Worm (Caenorhabditis elegans) whole organism, L2 larva: ENCODE measurements around the gene tph-1.

ENCODE experiments used
- blmp-1 ChIP-seq: sonication (generic microtip); optimal IDR thresholded peaks from 2 replicates; lab custom pipeline; 2017; ENCODE audit warnings: missing genetic modification characterization, mild to moderate bottlenecking, missing compliant biosample characterization, antibody characterized with exemption, moderate library complexity; ENCODE audit not compliant: insufficient read depth
- fos-1 ChIP-seq: fragments of 150-350 bp; optimal IDR thresholded peaks from 2 replicates; lab custom pipeline; 2014; ENCODE audit warnings: missing biosample characterization, missing genetic modification characterization
- nhr-11 ChIP-seq: fragments of 150-350 bp; optimal IDR thresholded peaks from 2 replicates; lab custom pipeline; 2014; ENCODE audit warnings: missing biosample characterization, missing genetic modification characterization
- nhr-25 ChIP-seq: fragments of 150-350 bp; sonication (generic microtip); optimal IDR thresholded peaks from 3 replicates; lab custom pipeline; 2014; ENCODE audit warnings: missing biosample characterization, missing genetic modification characterization
- nhr-77 ChIP-seq: fragments of 150-350 bp; optimal IDR thresholded peaks from 2 replicates; lab custom pipeline; 2014; ENCODE audit warnings: missing biosample characterization, missing genetic modification characterization
- snpc-4 ChIP-seq: fragments of 150-350 bp; optimal IDR thresholded peaks from 2 replicates; lab custom pipeline; 2014; ENCODE audit warnings: missing biosample characterization, missing genetic modification characterization
- unc-62 ChIP-seq: fragments of 150-350 bp; optimal IDR thresholded peaks from 2 replicates; lab custom pipeline; 2014; ENCODE audit warnings: missing biosample characterization, missing genetic modification reagents, missing genetic modification characterization

DNA sequence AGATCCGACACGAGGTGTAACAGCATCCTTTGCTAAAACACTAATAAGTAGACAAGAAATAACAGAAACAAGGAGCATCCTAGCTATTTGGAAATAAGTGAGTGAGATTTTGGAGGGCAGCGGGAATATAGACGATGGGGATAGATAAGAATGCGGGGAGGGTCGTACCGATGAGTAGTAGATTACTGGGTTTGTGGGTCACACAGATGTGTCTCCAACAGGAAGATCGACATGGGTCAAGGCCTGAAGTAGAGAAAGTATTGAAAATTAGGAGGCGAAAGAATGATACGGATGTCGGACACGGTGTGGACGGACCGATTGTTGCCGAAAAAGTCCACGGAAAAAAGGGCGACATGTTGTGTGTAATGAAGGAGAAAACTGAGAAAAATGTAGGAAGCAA is 14.8 kb upstream of the tph-1 start, which contains the start of gene wrt-10:
- no peak for TF ChIP-seq nhr-11
- TF ChIP-seq snpc-4 (tag; lab: Kevin White, UChicago): no peak
- no peak for TF ChIP-seq fos-1 (tag; lab: Kevin White, UChicago)
- TF ChIP-seq nhr-77 (tag; lab: Kevin White, UChicago): no peak
- TF ChIP-seq nhr-25 (tag; lab: Kevin White, UChicago): no peak
- TF ChIP-seq blmp-1 (tag; lab: Kevin White, UChicago): no peak
- TF ChIP-seq unc-62 (GFP tag; lab: Kevin White, UChicago): no peak
